Worm (Caenorhabditis elegans) whole organism, L1 larva: Measurements from ENCODE around the gene K09F6.15.

Experiments used
- blmp-1 ChIP-seq: fragments of 150-350 bp; optimal IDR thresholded peaks from 2 replicates; lab custom pipeline; 2014; ENCODE audit warnings: missing biosample characterization, missing genetic modification characterization
- ceh-63 ChIP-seq: fragments of 200-800 bp; sonication (Bioruptor generic); optimal IDR thresholded peaks from 2 replicates; lab custom pipeline; 2018; ENCODE audit warnings: mild to moderate bottlenecking, missing genetic modification characterization, missing compliant biosample characterization
- ceh-8 ChIP-seq: fragments of 200-800 bp; sonication (Bioruptor generic); optimal IDR thresholded peaks from 2 replicates; lab custom pipeline; 2018; ENCODE audit warnings: mild to moderate bottlenecking, missing genetic modification characterization, moderate library complexity, missing compliant biosample characterization
- dpl-1 ChIP-seq, 3 experiments: fragments of 150-350 bp in 2 of 3; sonication (generic microtip) in 1 of 3; optimal IDR thresholded peaks; 2 replicates each; lab custom pipeline; 2014 to 2017; ENCODE audit warnings: missing biosample characterization in 3 of 3, missing genetic modification characterization in 3 of 3, missing genetic modification reagents in 3 of 3
- efl-1 ChIP-seq, 4 experiments: fragments of 150-350 bp; optimal IDR thresholded peaks in 3 of 4; peaks in 1 of 4; 1 replicate in 1 of 4; 2 replicates in 3 of 4; lab custom pipeline; 2014; ENCODE audit warnings: missing biosample characterization in 2 of 4, missing genetic modification characterization in 2 of 4, missing genetic modification reagents in 2 of 4
- egl-13 ChIP-seq: sonication (generic microtip); optimal IDR thresholded peaks from 2 replicates; lab custom pipeline; 2016; ENCODE audit warnings: missing genotype, missing genetic modification reagents, missing genetic modification characterization, missing compliant biosample characterization
- elt-2 ChIP-seq: sonication (generic microtip); optimal IDR thresholded peaks from 2 replicates; lab custom pipeline; 2016; ENCODE audit warnings: missing genetic modification characterization, mild to moderate bottlenecking, inconsistent platforms, missing compliant biosample characterization, missing genetic modification reagents
- fkh-4 ChIP-seq: sonication (generic microtip); optimal IDR thresholded peaks from 2 replicates; lab custom pipeline; 2016; ENCODE audit warnings: missing compliant biosample characterization, missing genetic modification characterization, borderline replicate concordance
- fkh-8 ChIP-seq: sonication (generic microtip); optimal IDR thresholded peaks from 2 replicates; lab custom pipeline; 2016; ENCODE audit warnings: mild to moderate bottlenecking, missing genetic modification characterization, missing compliant biosample characterization
- fos-1 ChIP-seq: fragments of 150-350 bp; optimal IDR thresholded peaks from 2 replicates; lab custom pipeline; 2014; ENCODE audit warnings: missing biosample characterization, missing genetic modification characterization
- hpl-2 ChIP-seq: fragments of 150-350 bp; optimal IDR thresholded peaks from 2 replicates; lab custom pipeline; 2014; ENCODE audit warnings: missing biosample characterization, missing genetic modification reagents, missing genetic modification characterization
- irx-1 ChIP-seq: sonication (generic microtip); optimal IDR thresholded peaks from 2 replicates; lab custom pipeline; 2016; ENCODE audit warnings: missing genetic modification characterization, missing compliant biosample characterization
- lin-13 ChIP-seq: fragments of 150-350 bp; optimal IDR thresholded peaks from 2 replicates; lab custom pipeline; 2014; ENCODE audit warnings: missing biosample characterization, missing genetic modification reagents, missing genetic modification characterization
- lin-39 ChIP-seq: fragments of 150-350 bp; optimal IDR thresholded peaks from 2 replicates; lab custom pipeline; 2014; ENCODE audit warnings: missing biosample characterization, missing genetic modification reagents, missing genetic modification characterization
- lsy-2 ChIP-seq, 2 experiments: fragments of 150-350 bp; optimal IDR thresholded peaks; 2 replicates each; lab custom pipeline; 2014; ENCODE audit warnings: missing biosample characterization in 2 of 2, missing genetic modification characterization in 2 of 2
- nhr-12 ChIP-seq: sonication (generic microtip); optimal IDR thresholded peaks from 2 replicates; lab custom pipeline; 2017; ENCODE audit warnings: missing biosample characterization, missing genetic modification characterization
- nhr-77 ChIP-seq: fragments of 150-350 bp; optimal IDR thresholded peaks from 2 replicates; lab custom pipeline; 2014; ENCODE audit warnings: missing biosample characterization, missing genetic modification characterization
- nhr-84 ChIP-seq: sonication (generic microtip); optimal IDR thresholded peaks from 2 replicates; lab custom pipeline; 2017; ENCODE audit warnings: missing biosample characterization, missing genetic modification characterization
- nhr-90 ChIP-seq: sonication (generic microtip); optimal IDR thresholded peaks from 2 replicates; lab custom pipeline; 2016; ENCODE audit warnings: mild to moderate bottlenecking, missing genetic modification characterization, missing compliant biosample characterization; ENCODE audit not compliant: poor library complexity
- pax-3 ChIP-seq: fragments of 200-800 bp; sonication (Bioruptor generic); optimal IDR thresholded peaks from 2 replicates; lab custom pipeline; 2018; ENCODE audit warnings: mild to moderate bottlenecking, missing genetic modification characterization, moderate library complexity, missing compliant biosample characterization
- skn-1 ChIP-seq: fragments of 150-350 bp; optimal IDR thresholded peaks from 2 replicates; lab custom pipeline; 2014; ENCODE audit warnings: missing biosample characterization, missing genetic modification characterization
- snpc-4 ChIP-seq: fragments of 150-350 bp; optimal IDR thresholded peaks from 2 replicates; lab custom pipeline; 2014; ENCODE audit warnings: missing biosample characterization, missing genetic modification characterization
- snu-23 ChIP-seq: sonication (generic microtip); optimal IDR thresholded peaks from 2 replicates; lab custom pipeline; 2016; ENCODE audit warnings: missing genetic modification characterization, missing compliant biosample characterization
- sox-4 ChIP-seq: sonication (generic microtip); optimal IDR thresholded peaks from 2 replicates; lab custom pipeline; 2016; ENCODE audit warnings: missing genetic modification characterization, missing compliant biosample characterization
- swsn-7 ChIP-seq: sonication (generic microtip); optimal IDR thresholded peaks from 2 replicates; lab custom pipeline; 2016; ENCODE audit warnings: missing genetic modification characterization, missing compliant biosample characterization
- tlp-1 ChIP-seq: fragments of 150-350 bp; optimal IDR thresholded peaks from 2 replicates; lab custom pipeline; 2014; ENCODE audit warnings: missing biosample characterization, missing genetic modification characterization
- unc-130 ChIP-seq: fragments of 150-350 bp; optimal IDR thresholded peaks from 2 replicates; lab custom pipeline; 2017; ENCODE audit warnings: missing biosample characterization, missing genetic modification characterization, inconsistent platforms
- vab-15 ChIP-seq: sonication (generic microtip); optimal IDR thresholded peaks from 2 replicates; lab custom pipeline; 2017; ENCODE audit warnings: missing genotype, mild to moderate bottlenecking, missing genetic modification characterization, missing compliant biosample characterization
- xbp-1 ChIP-seq: sonication (generic microtip); optimal IDR thresholded peaks from 2 replicates; lab custom pipeline; 2016; ENCODE audit warnings: missing genetic modification characterization, missing compliant biosample characterization
- zip-4 ChIP-seq: fragments of 200-800 bp; sonication (Bioruptor generic); optimal IDR thresholded peaks from 2 replicates; lab custom pipeline; 2018; ENCODE audit warnings: mild to moderate bottlenecking, missing genetic modification characterization, moderate library complexity, missing compliant biosample characterization
- ztf-11 ChIP-seq, 2 experiments: sonication (generic microtip); optimal IDR thresholded peaks; 2 replicates each; lab custom pipeline; 2016 to 2017; ENCODE audit warnings: missing genetic modification characterization in 2 of 2, missing biosample characterization in 1 of 2, missing compliant biosample characterization in 1 of 2
- ztf-4 ChIP-seq: fragments of 150-350 bp; optimal IDR thresholded peaks from 2 replicates; lab custom pipeline; 2014; ENCODE audit warnings: missing biosample characterization, missing genetic modification characterization

The K09F6.15 gene

DNA sequence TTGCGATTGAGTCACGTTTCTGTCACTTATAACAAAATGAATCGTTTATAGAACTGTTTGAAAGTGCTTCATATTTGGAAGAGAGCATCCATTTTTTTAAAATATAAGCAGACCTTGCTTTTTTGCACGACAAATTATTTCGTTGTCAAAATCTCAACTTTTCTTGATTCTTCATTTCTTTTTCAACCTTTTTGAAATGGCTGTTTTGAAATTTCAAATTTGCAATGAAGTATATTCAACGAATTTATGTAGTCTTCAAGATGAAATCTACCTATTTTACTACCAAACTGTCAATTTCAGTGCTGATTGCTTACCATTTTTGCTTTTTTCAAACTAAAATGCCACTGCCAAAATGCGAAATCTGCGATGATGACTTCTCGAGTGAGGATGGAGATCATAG lies 29.4 kb upstream of the K09F6.15 start, which contains the start of gene B0281.3:
Gene B0281.3, plus strand, starts transcription at position 301 of the 400 bp plus-strand sequence.
- no peak for TF ChIP-seq nhr-77 (tag; lab: Kevin White, UChicago)
- TF ChIP-seq fkh-8: no peak
- no peak for TF ChIP-seq ceh-63 (GFP tag; lab: Kevin White, UChicago)
- TF ChIP-seq snpc-4 (tag; lab: Kevin White, UChicago): no peak
- TF ChIP-seq zip-4 (GFP tag; lab: Kevin White, UChicago): no peak

DNA sequence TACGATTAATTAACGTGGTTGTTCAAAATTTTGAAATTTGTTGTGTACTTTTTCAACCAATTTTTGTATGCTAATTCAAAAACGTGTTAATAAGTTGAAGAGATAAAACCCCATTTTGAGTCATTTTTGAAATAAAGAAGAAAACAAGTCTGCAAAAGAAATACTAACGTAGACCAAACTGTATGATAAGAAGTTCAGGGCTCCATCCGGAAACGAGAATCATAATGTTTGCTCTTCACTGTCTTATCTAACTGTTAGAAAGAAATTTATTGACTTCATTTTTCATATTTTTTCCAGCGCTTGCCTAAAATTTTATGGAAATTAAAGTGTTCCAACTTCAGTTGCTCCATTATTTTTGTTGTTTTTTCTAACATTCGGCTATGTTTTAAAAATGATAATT lies 28.2 kb upstream of the K09F6.15 start:
- TF ChIP-seq skn-1 (tag; lab: Kevin White, UChicago): no peak
- no peak for TF ChIP-seq efl-1 (optimal IDR thresholded peaks at IDR 0.05; lab: Kevin White, UChicago)
- peak in 1 of 2 experiments; percentile 85 for TF ChIP-seq efl-1 (GFP tag; optimal IDR thresholded peaks at IDR 0.05 in 1 of 2; lab: Kevin White, UChicago)
- TF ChIP-seq snu-23 (GFP tag; lab: Kevin White, UChicago): no peak
- no peak for TF ChIP-seq nhr-12 (tag; lab: Kevin White, UChicago)
- TF ChIP-seq ztf-4 (tag; lab: Kevin White, UChicago): no peak
- peak; percentile 58 for TF ChIP-seq elt-2 (tag; lab: Kevin White, UChicago)
- no peak for TF ChIP-seq swsn-7
- TF ChIP-seq fos-1 (tag; lab: Kevin White, UChicago): no peak
- no peak for TF ChIP-seq lsy-2 (tag; optimal IDR thresholded peaks at IDR 0.05; lab: Kevin White, UChicago)
- TF ChIP-seq lin-39 (tag; lab: Kevin White, UChicago): no peak
- TF ChIP-seq dpl-1 (GFP tag; optimal IDR thresholded peaks at IDR 0.05; lab: Kevin White, UChicago): no peak
- TF ChIP-seq ceh-63 (GFP tag; lab: Kevin White, UChicago): no peak
- no peak for TF ChIP-seq egl-13 (tag; lab: Kevin White, UChicago)
- no peak for TF ChIP-seq zip-4 (GFP tag; lab: Kevin White, UChicago)

- no peak for TF ChIP-seq nhr-84
- no peak for TF ChIP-seq lin-13 (GFP tag; lab: Kevin White, UChicago)
- no peak for TF ChIP-seq ztf-11 (tag; optimal IDR thresholded peaks at IDR 0.05; lab: Kevin White, UChicago)
- no peak for TF ChIP-seq unc-130
- TF ChIP-seq blmp-1 (tag; lab: Kevin White, UChicago): no peak
- no peak for TF ChIP-seq ztf-4 (tag; lab: Kevin White, UChicago)
- TF ChIP-seq egl-13 (tag; lab: Kevin White, UChicago): no peak
- TF ChIP-seq fkh-4 (tag; lab: Kevin White, UChicago): no peak
- TF ChIP-seq tlp-1 (tag; lab: Kevin White, UChicago): no peak
- no peak for TF ChIP-seq vab-15 (tag; lab: Kevin White, UChicago)
- no peak for TF ChIP-seq ceh-8
- TF ChIP-seq swsn-7: no peak
- TF ChIP-seq fkh-8: no peak
Observed at ce11 chrII:2304575-2304974, 27.3 kb upstream of the K09F6.15 start.

DNA sequence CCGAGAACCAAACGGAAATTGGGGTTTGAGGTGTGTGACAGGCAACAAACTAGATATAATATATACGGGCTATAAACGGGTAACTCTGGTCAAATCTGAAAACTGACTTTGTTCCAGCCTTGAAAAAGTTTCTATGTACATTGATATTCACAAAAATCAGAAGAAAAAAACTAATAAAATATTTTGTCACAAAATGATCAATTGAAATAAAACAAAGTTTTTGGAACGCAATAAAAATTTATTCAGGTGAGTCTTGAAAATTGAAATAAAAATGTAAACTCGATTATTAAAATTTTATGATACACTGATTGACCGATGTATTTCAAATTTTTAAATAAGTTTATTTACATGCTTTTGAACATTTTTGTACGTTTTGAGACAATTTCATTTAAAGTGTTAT lies 25.0 kb upstream of the K09F6.15 start, which contains the start of gene B0281.6:
Gene B0281.6, minus strand, starts transcription at position 101 of the 400 bp plus-strand sequence.
- TF ChIP-seq sox-4 (no peak), pax-3 (tag; lab: Kevin White, UChicago) (no peak), efl-1 (optimal IDR thresholded peaks at IDR 0.05; lab: Kevin White, UChicago) (no peak), efl-1 (GFP tag; optimal IDR thresholded peaks at IDR 0.05 in 1 of 2; lab: Kevin White, UChicago) (peak in 1 of 2 experiments; percentile 22), fos-1 (tag; lab: Kevin White, UChicago) (no peak), nhr-90 (no peak)

- TF ChIP-seq fkh-8: no peak
- TF ChIP-seq hpl-2 (GFP tag; lab: Kevin White, UChicago): no peak
- no peak for TF ChIP-seq skn-1 (tag; lab: Kevin White, UChicago)
- no peak for TF ChIP-seq irx-1 (tag; lab: Kevin White, UChicago)
- no peak for TF ChIP-seq dpl-1 (GFP tag; optimal IDR thresholded peaks at IDR 0.05; lab: Kevin White, UChicago)
- no peak for TF ChIP-seq xbp-1 (tag; lab: Kevin White, UChicago)
- no peak for TF ChIP-seq lin-39 (tag; lab: Kevin White, UChicago)
Observed at ce11 chrII:2300861-2301260, 23.5 kb upstream of the K09F6.15 start, which contains the start of gene B0281.5. Gene B0281.5 (minus strand): TSS chrII:2300961.
